Fruit fly (Drosophila melanogaster) whole organism, wandering third instar larva: ENCODE results near the gene CG14913.

ENCODE experiments used
- CG32264 ChIP-seq: fragments of 200-800 bp; sonication (Bioruptor generic); optimal IDR thresholded peaks from 2 replicates; lab custom pipeline; 2016; ENCODE audit warnings: missing biosample characterization, missing genetic modification characterization
- CG9705 ChIP-seq: fragments of 200-800 bp; sonication (Bioruptor generic); optimal IDR thresholded peaks from 2 replicates; lab custom pipeline; 2018; ENCODE audit warnings: missing biosample characterization, mild to moderate bottlenecking, missing genetic modification characterization
- CrebA ChIP-seq: fragments of 200-800 bp; sonication (Bioruptor generic); optimal IDR thresholded peaks from 2 replicates; lab custom pipeline; 2016; ENCODE audit warnings: missing biosample characterization, mild to moderate bottlenecking, missing genetic modification characterization, borderline replicate concordance
- Dfd ChIP-seq: fragments of >200 bp; optimal IDR thresholded peaks from 2 replicates; lab custom pipeline; 2017; ENCODE audit warnings: missing biosample characterization, missing genetic modification characterization
- Dif ChIP-seq: fragments of 200-275, 200-300 bp; sonication (Bioruptor generic); optimal IDR thresholded peaks from 2 replicates; lab custom pipeline; 2018; ENCODE audit warnings: missing biosample characterization, missing genetic modification characterization; ENCODE audit not compliant: partially characterized antibody
- GATAd ChIP-seq: sonication (Bioruptor generic); optimal IDR thresholded peaks from 2 replicates; lab custom pipeline; 2016; ENCODE audit warnings: missing biosample characterization, missing genetic modification characterization
- HLH106 ChIP-seq: fragments of 200-800 bp; optimal IDR thresholded peaks from 3 replicates; lab custom pipeline; 2019; ENCODE audit warnings: missing biosample characterization, mild to moderate bottlenecking, missing genetic modification characterization, moderate library complexity
- Hnf4 ChIP-seq: fragments of 200-800 bp; sonication (Bioruptor generic); optimal IDR thresholded peaks from 2 replicates; lab custom pipeline; 2016; ENCODE audit warnings: missing biosample characterization, mild to moderate bottlenecking, missing genetic modification characterization
- Hr78 ChIP-seq: fragments of >200 bp; optimal IDR thresholded peaks from 2 replicates; lab custom pipeline; 2017; ENCODE audit warnings: missing biosample characterization, missing genetic modification characterization
- Hr83 ChIP-seq: fragments of 200-300 bp; sonication (Bioruptor generic); optimal IDR thresholded peaks from 2 replicates; lab custom pipeline; 2016; ENCODE audit warnings: missing biosample characterization, mild to moderate bottlenecking, missing genetic modification characterization, moderate library complexity; ENCODE audit not compliant: poor library complexity, severe bottlenecking
- Jra ChIP-seq: sonication (Bioruptor generic); optimal IDR thresholded peaks from 2 replicates; lab custom pipeline; 2016; ENCODE audit warnings: missing biosample characterization, missing genetic modification characterization
- Mio ChIP-seq: sonication (Bioruptor generic); optimal IDR thresholded peaks from 2 replicates; lab custom pipeline; 2016; ENCODE audit warnings: missing biosample characterization, missing genetic modification characterization
- Myc ChIP-seq: fragments of >200 bp; optimal IDR thresholded peaks from 2 replicates; lab custom pipeline; 2017
- Sp1 ChIP-seq: fragments of 200-800 bp; sonication (Bioruptor generic); optimal IDR thresholded peaks from 3 replicates; lab custom pipeline; 2019; ENCODE audit warnings: missing biosample characterization, mild to moderate bottlenecking, missing genetic modification characterization, moderate library complexity
- Vsx2 ChIP-seq: fragments of 200-300, 225-300 bp; sonication (Bioruptor generic); optimal IDR thresholded peaks from 2 replicates; lab custom pipeline; 2018; ENCODE audit warnings: missing biosample characterization, missing genetic modification characterization; ENCODE audit not compliant: partially characterized antibody
- brk ChIP-seq: fragments of 200-800 bp; sonication (Bioruptor generic); optimal IDR thresholded peaks from 2 replicates; lab custom pipeline; 2016; ENCODE audit warnings: missing biosample characterization, mild to moderate bottlenecking, missing genetic modification characterization
- dsf ChIP-seq: sonication (Bioruptor generic); optimal IDR thresholded peaks from 2 replicates; lab custom pipeline; 2016; ENCODE audit warnings: missing biosample characterization, missing genetic modification characterization, borderline replicate concordance
- ey ChIP-seq: fragments of 200-800 bp; sonication (Bioruptor generic); optimal IDR thresholded peaks from 2 replicates; lab custom pipeline; 2016; ENCODE audit warnings: missing biosample characterization, missing genetic modification characterization
- fru ChIP-seq: fragments of 200-800 bp; sonication (Bioruptor generic); optimal IDR thresholded peaks from 3 replicates; lab custom pipeline; 2016; ENCODE audit warnings: missing biosample characterization, mild to moderate bottlenecking, missing genetic modification characterization
- h ChIP-seq: fragments of 200-800 bp; sonication (Bioruptor generic); optimal IDR thresholded peaks from 3 replicates; lab custom pipeline; 2016; ENCODE audit warnings: missing biosample characterization, mild to moderate bottlenecking, missing genetic modification characterization
- jim ChIP-seq: fragments of 175-275, 200-325 bp; sonication (Bioruptor generic); optimal IDR thresholded peaks from 2 replicates; lab custom pipeline; 2016; ENCODE audit warnings: missing biosample characterization, mild to moderate bottlenecking, missing genetic modification characterization
- lola ChIP-seq: fragments of >200 bp; optimal IDR thresholded peaks from 2 replicates; lab custom pipeline; 2017; ENCODE audit warnings: missing biosample characterization, missing genetic modification characterization
- rgr ChIP-seq: fragments of 200-800 bp; sonication (Bioruptor generic); optimal IDR thresholded peaks from 3 replicates; lab custom pipeline; 2016; ENCODE audit warnings: missing biosample characterization, mild to moderate bottlenecking, missing genetic modification characterization
- sage ChIP-seq: fragments of 200-800 bp; sonication (Bioruptor generic); optimal IDR thresholded peaks from 2 replicates; lab custom pipeline; 2016; ENCODE audit warnings: missing biosample characterization, mild to moderate bottlenecking, missing genetic modification characterization
- sv ChIP-seq: fragments of 200-800 bp; sonication (Bioruptor generic); optimal IDR thresholded peaks from 3 replicates; lab custom pipeline; 2016; ENCODE audit warnings: missing biosample characterization, missing genetic modification characterization
- tai ChIP-seq: sonication (Bioruptor generic); optimal IDR thresholded peaks from 2 replicates; lab custom pipeline; 2016; ENCODE audit warnings: missing biosample characterization, missing genetic modification characterization
- usp ChIP-seq: fragments of >200 bp; optimal IDR thresholded peaks from 2 replicates; lab custom pipeline; 2017; ENCODE audit warnings: missing biosample characterization, missing genetic modification characterization
- woc ChIP-seq: sonication (Bioruptor generic); optimal IDR thresholded peaks from 2 replicates; lab custom pipeline; 2016; ENCODE audit warnings: missing biosample characterization, mild to moderate bottlenecking, missing genetic modification characterization

CG14913 gene

DNA sequence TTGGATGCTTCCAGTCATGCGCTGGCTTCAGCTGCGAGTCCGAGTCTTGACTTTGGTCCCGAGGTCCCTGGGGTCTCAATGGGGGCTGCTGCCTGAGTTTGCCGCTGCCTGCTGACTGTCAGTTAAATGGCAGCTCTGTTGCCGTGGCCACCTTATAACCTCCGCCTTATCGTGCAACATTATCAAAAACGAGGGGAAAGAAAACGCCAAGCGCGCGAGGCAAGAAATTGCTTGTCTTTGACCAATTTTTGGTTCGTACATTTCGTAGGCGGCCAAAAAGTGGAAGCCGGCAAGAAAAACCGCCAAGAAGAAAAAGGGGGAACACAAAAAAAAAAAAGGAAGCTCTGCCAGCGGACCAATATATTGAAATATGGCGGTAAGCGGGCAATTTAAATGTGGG lies 7.1 kb downstream of the CG14913 start:
- TF ChIP-seq usp (GFP tag; lab: Kevin White, UChicago) (no peak), fru (GFP tag; lab: Kevin White, UChicago) (peak; percentile 15), lola (GFP tag; lab: Kevin White, UChicago) (no peak), sage (GFP tag; lab: Kevin White, UChicago) (no peak), brk (peak; percentile 1), dsf (GFP tag; lab: Kevin White, UChicago) (no peak), Sp1 (GFP tag; lab: Kevin White, UChicago) (no peak), ey (no peak), rgr (GFP tag; lab: Kevin White, UChicago) (no peak), Hr83 (GFP tag; lab: Kevin White, UChicago) (no peak), jim (no peak), Mio (GFP tag; lab: Kevin White, UChicago) (no peak), Jra (GFP tag; lab: Kevin White, UChicago) (no peak), Hr78 (no peak)
- TF ChIP-seq, all 38 proteins: peak for 2

DNA sequence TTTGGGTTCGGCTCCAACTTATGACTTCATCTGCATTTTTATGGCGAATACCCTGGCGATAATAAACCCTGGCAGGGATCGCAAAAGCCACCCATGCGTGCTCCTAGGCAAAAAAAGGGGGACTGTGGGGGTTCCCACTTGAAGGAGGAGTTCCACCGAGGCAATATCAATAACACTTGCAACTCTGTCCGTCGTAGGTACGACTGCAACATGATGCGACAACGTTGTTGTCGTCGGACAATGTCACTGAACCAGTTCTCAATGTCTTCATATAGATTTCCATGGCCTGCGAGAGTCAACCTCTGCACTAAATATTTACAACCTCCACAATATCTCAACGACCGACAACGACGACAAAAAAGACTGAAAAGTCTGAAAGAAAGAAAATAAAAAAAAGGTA lies 10.4 kb downstream of the CG14913 start:
- TF ChIP-seq sage (GFP tag; lab: Kevin White, UChicago): no peak

DNA sequence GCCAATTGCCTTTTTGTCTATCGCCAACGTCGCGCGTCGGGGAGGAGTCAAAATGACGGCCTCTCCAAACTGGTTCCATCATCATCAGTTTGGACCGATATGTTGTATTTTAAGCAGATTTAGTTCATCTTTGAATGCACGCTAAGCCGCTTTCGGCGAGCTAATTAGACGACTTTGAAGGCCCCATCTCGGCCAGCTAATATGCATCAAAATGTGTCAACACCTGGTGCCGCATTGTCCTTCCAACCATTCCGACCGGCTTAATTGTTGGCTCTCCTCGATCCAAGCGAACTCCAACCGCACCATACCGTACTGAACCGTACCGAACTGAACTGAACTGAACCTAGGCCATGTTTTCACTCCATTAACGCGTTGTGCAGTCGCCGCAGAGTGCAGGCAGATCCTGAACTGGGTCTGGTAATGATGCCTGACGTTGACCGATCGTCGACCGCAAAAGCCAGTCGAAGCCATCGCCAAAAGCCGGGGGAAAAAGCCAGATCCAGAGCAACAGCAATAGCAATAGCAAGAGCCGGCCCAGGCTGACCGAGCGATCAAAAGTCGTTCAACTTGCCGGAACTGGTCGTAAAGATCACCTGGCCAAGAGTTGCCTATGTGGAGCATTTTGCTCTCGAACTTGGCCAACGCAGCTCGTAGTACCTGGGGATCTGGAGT lies 11.2 kb downstream of the CG14913 start:
- TF ChIP-seq Dfd (GFP tag; lab: Kevin White, UChicago) (no peak), dsf (GFP tag; lab: Kevin White, UChicago) (no peak), CG9705 (no peak)
- TF ChIP-seq, all 38 proteins: peak for 0

DNA sequence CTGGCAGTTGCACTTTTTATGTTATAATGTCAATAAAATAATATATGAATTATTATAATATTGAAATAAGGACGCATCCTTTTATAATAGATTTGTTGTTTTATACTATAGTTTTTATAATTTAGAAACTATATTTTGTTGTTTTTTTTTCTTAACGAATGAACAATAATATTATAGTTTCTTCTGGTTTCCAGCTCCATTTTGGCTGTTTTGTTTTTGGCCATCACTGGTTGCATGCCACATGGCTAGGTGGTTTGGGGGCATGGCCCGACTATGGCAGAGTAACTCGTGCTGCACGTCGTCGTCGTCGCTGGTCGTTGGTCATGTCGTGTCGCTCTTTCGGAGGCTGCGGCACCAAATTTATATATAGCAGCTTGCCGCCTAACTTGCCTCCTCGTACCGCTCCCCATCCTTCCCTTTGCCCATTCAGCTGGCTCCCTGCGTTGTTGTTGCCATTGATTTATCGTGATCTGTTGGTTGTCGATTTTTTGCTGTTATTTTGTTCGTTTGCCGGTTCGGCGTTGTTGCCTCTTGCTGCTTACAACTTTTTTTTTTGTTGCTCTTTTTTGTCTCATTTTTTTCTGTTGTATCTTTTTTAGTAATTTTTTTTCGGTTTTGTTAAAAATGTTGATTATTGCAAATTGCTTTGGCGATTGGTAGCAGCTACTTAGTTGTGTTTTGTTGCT lies 15.6 kb downstream of the CG14913 start:
- TF ChIP-seq rgr (GFP tag; lab: Kevin White, UChicago) (no peak), tai (no peak), GATAd (GFP tag; lab: Kevin White, UChicago) (no peak), Vsx2 (GFP tag; lab: Kevin White, UChicago) (no peak), CrebA (no peak), woc (no peak), Myc (lab: Kevin White, UChicago) (no peak), h (no peak), jim (no peak), usp (GFP tag; lab: Kevin White, UChicago) (no peak), Sp1 (GFP tag; lab: Kevin White, UChicago) (no peak), fru (GFP tag; lab: Kevin White, UChicago) (no peak), HLH106 (tag; lab: Kevin White, UChicago) (no peak), Dfd (GFP tag; lab: Kevin White, UChicago) (no peak), Dif (no peak)

DNA sequence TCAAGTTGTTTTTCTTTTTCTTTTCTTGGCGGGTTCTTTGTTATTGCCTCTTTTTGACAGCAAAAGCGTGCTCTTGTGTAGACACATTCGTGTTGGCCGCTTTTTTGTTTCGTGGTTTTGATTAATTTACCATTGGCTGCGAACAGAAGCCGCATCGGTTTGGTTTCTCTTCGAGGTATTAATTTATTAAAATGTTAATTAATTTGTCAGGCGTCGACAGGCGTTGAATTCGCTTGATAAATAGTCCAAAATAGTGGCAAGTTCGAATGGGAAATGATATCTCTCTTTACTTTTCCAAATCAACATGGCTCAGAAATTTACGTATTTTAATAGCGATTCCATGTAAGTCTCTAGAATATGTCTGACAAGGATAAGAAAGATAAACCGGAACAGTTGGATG lies 17.7 kb downstream of the CG14913 start, which contains the start of gene CG18666:
Gene CG18666, plus strand, starts transcription at position 301 of the 400 bp plus-strand sequence.
- no peak for TF ChIP-seq Hnf4 (GFP tag; lab: Kevin White, UChicago)
- TF ChIP-seq lola (GFP tag; lab: Kevin White, UChicago): no peak
- no peak for TF ChIP-seq CG32264
- no peak for TF ChIP-seq brk
- no peak for TF ChIP-seq Dfd (GFP tag; lab: Kevin White, UChicago)
- no peak for TF ChIP-seq sv (GFP tag; lab: Kevin White, UChicago)
- no peak for TF ChIP-seq Mio (GFP tag; lab: Kevin White, UChicago)
